Worm (Caenorhabditis elegans) whole organism, L4 larva: ENCODE measurements around the gene F54A3.6.

Source experiments
- daf-12 ChIP-seq: fragments of 150-350 bp; optimal IDR thresholded peaks from 2 replicates; lab custom pipeline; 2014; ENCODE audit warnings: missing biosample characterization, missing genetic modification reagents, missing genetic modification characterization
- dmd-9 ChIP-seq: fragments of 200-800 bp; sonication (Bioruptor generic); IDR thresholded peaks from 2 replicates; pipeline ENCODE4 v1.3.6; 2022; ENCODE audit warnings: missing genetic modification reagents, missing genetic modification characterization, missing compliant biosample characterization
- nhr-28 ChIP-seq: fragments of 150-350 bp; optimal IDR thresholded peaks from 2 replicates; lab custom pipeline; 2014; ENCODE audit warnings: missing biosample characterization, missing genetic modification characterization
- pqm-1 ChIP-seq: sonication (generic microtip); optimal IDR thresholded peaks from 2 replicates; lab custom pipeline; 2017; ENCODE audit warnings: missing biosample characterization, missing genetic modification characterization
- snpc-4 ChIP-seq: fragments of 150-350 bp; optimal IDR thresholded peaks from 2 replicates; lab custom pipeline; 2014; ENCODE audit warnings: missing biosample characterization, missing genetic modification characterization

- TF ChIP-seq nhr-28 (tag; lab: Kevin White, UChicago) (no peak), dmd-9 (GFP tag; lab: Robert Waterston, UW) (no peak), daf-12 (tag; lab: Kevin White, UChicago) (no peak), pqm-1 (no peak), snpc-4 (tag; lab: Kevin White, UChicago) (no peak)
Measured at ce11 chrII:2206064-2206722, 26.1 kb downstream of the F54A3.6 start.
